Worm (Caenorhabditis elegans): ENCODE data around the gene B0238.15.

DNA sequence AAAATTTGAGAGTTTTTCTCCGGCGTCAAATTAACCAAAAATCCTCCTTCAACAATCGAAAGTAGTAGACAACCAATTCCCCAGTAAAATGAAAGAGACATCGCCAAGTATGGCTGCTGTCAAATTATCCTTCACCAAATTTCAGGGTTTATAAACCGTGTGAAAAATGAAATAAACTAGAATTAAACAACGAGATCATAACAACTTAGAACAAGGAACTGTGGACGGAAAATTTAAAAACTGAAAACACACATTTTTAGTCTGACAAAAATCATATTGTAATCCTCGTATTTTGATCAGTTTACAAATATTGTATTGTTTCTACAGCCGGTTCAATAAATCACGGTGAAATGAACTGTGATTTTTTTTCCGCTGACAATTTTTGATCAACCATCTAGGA lies 23.0 kb downstream of the B0238.15 start, which contains the start of gene cest-30:
- TF ChIP-seq lin-29 (GFP tag; IDR thresholded peaks at IDR 0.05) = no peak
- TF ChIP-seq unc-62 (GFP tag; optimal IDR thresholded peaks at IDR 0.05 in 1 of 2) = no peak
- no peak for TF ChIP-seq unc-62 (tag; optimal IDR thresholded peaks at IDR 0.05)
- no peak for TF ChIP-seq lin-13 (GFP tag; optimal IDR thresholded peaks at IDR 0.05)
- TF ChIP-seq jun-1 (tag; optimal IDR thresholded peaks at IDR 0.05) = no peak
- TF ChIP-seq nhr-77 (tag; optimal IDR thresholded peaks at IDR 0.05) = no peak
- no peak for TF ChIP-seq zag-1 (tag; optimal IDR thresholded peaks at IDR 0.05)
- no peak for TF ChIP-seq nhr-237 (tag; optimal IDR thresholded peaks at IDR 0.05)
- no peak for TF ChIP-seq dve-1 (tag; optimal IDR thresholded peaks at IDR 0.05; ENCODE audit: insufficient read depth)
- TF ChIP-seq lsy-2 (tag; optimal IDR thresholded peaks at IDR 0.05) = no peak
- TF ChIP-seq hlh-30 (tag; optimal IDR thresholded peaks at IDR 0.05; ENCODE audit: insufficient read depth) = no peak
- TF ChIP-seq mxl-2 (GFP tag; conservative IDR thresholded peaks at IDR 0.05) = no peak
- no peak for TF ChIP-seq nhr-76 (tag; optimal IDR thresholded peaks at IDR 0.05)
